Fruit fly (Drosophila melanogaster): Measurements from ENCODE around the gene CG34028.

The CG34028 gene

dm6 chrX:9476908-9477307, 34.4 kb upstream of the CG34028 start:
- TF ChIP-seq HLH106 (tag; optimal IDR thresholded peaks at IDR 0.05) (peak; percentile 23), sage (GFP tag; optimal IDR thresholded peaks at IDR 0.05) (no peak), Sp1 (GFP tag; optimal IDR thresholded peaks at IDR 0.05) (peak; percentile 35), psq (GFP tag; optimal IDR thresholded peaks at IDR 0.05) (peak; percentile 53), pan (optimal IDR thresholded peaks at IDR 0.05) (no peak), foxo (GFP tag; optimal IDR thresholded peaks at IDR 0.05) (peak in 1 of 2 experiments; percentile 5), rgr (GFP tag; optimal IDR thresholded peaks at IDR 0.05) (peak; percentile 22), h (GFP tag; optimal IDR thresholded peaks at IDR 0.05) (peak; percentile 7), Jra (GFP tag; optimal IDR thresholded peaks at IDR 0.05) (no peak)

dm6 chrX:9478756-9479155, 32.6 kb upstream of the CG34028 start:
- TF ChIP-seq br (GFP tag; optimal IDR thresholded peaks at IDR 0.05), result no peak
- no peak for TF ChIP-seq N (GFP tag; optimal IDR thresholded peaks at IDR 0.05)
- no peak for TF ChIP-seq brk (GFP tag; optimal IDR thresholded peaks at IDR 0.05)
- no peak for TF ChIP-seq Dif (GFP tag; optimal IDR thresholded peaks at IDR 0.05; ENCODE audit: partially characterized antibody)
- TF ChIP-seq Hr78 (GFP tag; optimal IDR thresholded peaks at IDR 0.05), result no peak
- TF ChIP-seq dl (GFP tag; optimal IDR thresholded peaks at IDR 0.05; ENCODE audit: insufficient read depth in 1 of 2, partially characterized antibody in 2 of 2), result no peak
- TF ChIP-seq CrebA (GFP tag; optimal IDR thresholded peaks at IDR 0.05; ENCODE audit: borderline replicate concordance), result no peak

- no peak for TF ChIP-seq br (GFP tag; optimal IDR thresholded peaks at IDR 0.05)
- TF ChIP-seq woc (GFP tag; optimal IDR thresholded peaks at IDR 0.05), result no peak
- peak; percentile 34 for TF ChIP-seq psq (GFP tag; optimal IDR thresholded peaks at IDR 0.05)
- no peak for TF ChIP-seq Jra (GFP tag; optimal IDR thresholded peaks at IDR 0.05)
- TF ChIP-seq Dfd (GFP tag; optimal IDR thresholded peaks at IDR 0.05), result peak; percentile 9
- TF ChIP-seq Hnf4 (GFP tag; optimal IDR thresholded peaks at IDR 0.05), result no peak
- TF ChIP-seq dmrt93B (GFP tag; optimal IDR thresholded peaks at IDR 0.05), result no peak
- no peak for TF ChIP-seq brk (GFP tag; optimal IDR thresholded peaks at IDR 0.05)
- TF ChIP-seq Myc (optimal IDR thresholded peaks at IDR 0.05), result no peak
- TF ChIP-seq ey (GFP tag; optimal IDR thresholded peaks at IDR 0.05), result no peak
- no peak for TF ChIP-seq h (GFP tag; optimal IDR thresholded peaks at IDR 0.05)
- TF ChIP-seq OdsH (GFP tag; optimal IDR thresholded peaks at IDR 0.05), result no peak
- no peak for TF ChIP-seq Abd-B (GFP tag; optimal IDR thresholded peaks at IDR 0.05)
Measured at dm6 chrX:9483613-9484012, 27.7 kb upstream of the CG34028 start.

dm6 chrX:9485175-9485574, 26.1 kb upstream of the CG34028 start:
- TF ChIP-seq Dfd (GFP tag; optimal IDR thresholded peaks at IDR 0.05) (peak; percentile 83), CG32264 (GFP tag; optimal IDR thresholded peaks at IDR 0.05) (no peak)

- TF ChIP-seq br (GFP tag; optimal IDR thresholded peaks at IDR 0.05), result no peak
- no peak for TF ChIP-seq usp (GFP tag; optimal IDR thresholded peaks at IDR 0.05)
- TF ChIP-seq h (GFP tag; optimal IDR thresholded peaks at IDR 0.05), result no peak
- no peak for TF ChIP-seq Hr78 (GFP tag; optimal IDR thresholded peaks at IDR 0.05)
- TF ChIP-seq HLH106 (tag; optimal IDR thresholded peaks at IDR 0.05), result peak; percentile 50
- TF ChIP-seq foxo (GFP tag; optimal IDR thresholded peaks at IDR 0.05), result peak in 1 of 2 experiments; percentile 43
- no peak for TF ChIP-seq pan (optimal IDR thresholded peaks at IDR 0.05)
- peak; percentile 46 for TF ChIP-seq Sp1 (GFP tag; optimal IDR thresholded peaks at IDR 0.05)
- TF ChIP-seq Myc (optimal IDR thresholded peaks at IDR 0.05), result no peak
- TF ChIP-seq lola (GFP tag; optimal IDR thresholded peaks at IDR 0.05), result no peak
- no peak for TF ChIP-seq N (GFP tag; optimal IDR thresholded peaks at IDR 0.05)
- no peak for TF ChIP-seq Mio (GFP tag; optimal IDR thresholded peaks at IDR 0.05)
- TF ChIP-seq fru (GFP tag; optimal IDR thresholded peaks at IDR 0.05), result peak; percentile 27
- peak; percentile 31 for TF ChIP-seq psq (GFP tag; optimal IDR thresholded peaks at IDR 0.05)
- TF ChIP-seq rgr (GFP tag; optimal IDR thresholded peaks at IDR 0.05), result peak; percentile 18
- peak; percentile 1 for TF ChIP-seq OdsH (GFP tag; optimal IDR thresholded peaks at IDR 0.05)
- no peak for TF ChIP-seq Dfd (GFP tag; optimal IDR thresholded peaks at IDR 0.05)
- TF ChIP-seq woc (GFP tag; optimal IDR thresholded peaks at IDR 0.05), result no peak
- no peak for TF ChIP-seq Rel (GFP tag; optimal IDR thresholded peaks at IDR 0.05)
- TF ChIP-seq Rel (tag; optimal IDR thresholded peaks at IDR 0.05), result no peak
- no peak for TF ChIP-seq ey (GFP tag; optimal IDR thresholded peaks at IDR 0.05)
Measured at dm6 chrX:9485899-9486298, 25.4 kb upstream of the CG34028 start.

dm6 chrX:9486802-9487201, 24.5 kb upstream of the CG34028 start:
- TF ChIP-seq tai (GFP tag; optimal IDR thresholded peaks at IDR 0.05) (no peak), foxo (GFP tag; optimal IDR thresholded peaks at IDR 0.05) (peak in 1 of 2 experiments; percentile 72), Sp1 (GFP tag; optimal IDR thresholded peaks at IDR 0.05) (peak; percentile 53), rgr (GFP tag; optimal IDR thresholded peaks at IDR 0.05) (peak; percentile 54), CrebA (GFP tag; optimal IDR thresholded peaks at IDR 0.05; ENCODE audit: borderline replicate concordance) (no peak), ey (GFP tag; optimal IDR thresholded peaks at IDR 0.05) (peak; percentile 55), psq (GFP tag; optimal IDR thresholded peaks at IDR 0.05) (peak; percentile 4), Hnf4 (GFP tag; optimal IDR thresholded peaks at IDR 0.05) (peak; percentile 44), usp (GFP tag; optimal IDR thresholded peaks at IDR 0.05) (no peak), Vsx2 (GFP tag; optimal IDR thresholded peaks at IDR 0.05; ENCODE audit: partially characterized antibody) (no peak), sage (GFP tag; optimal IDR thresholded peaks at IDR 0.05) (no peak), N (GFP tag; optimal IDR thresholded peaks at IDR 0.05) (no peak), Myc (optimal IDR thresholded peaks at IDR 0.05) (no peak), fru (GFP tag; optimal IDR thresholded peaks at IDR 0.05) (peak; percentile 51), Hr83 (GFP tag; optimal IDR thresholded peaks at IDR 0.05; ENCODE audit: poor library complexity, severe bottlenecking) (no peak), Jra (GFP tag; optimal IDR thresholded peaks at IDR 0.05) (no peak), jim (GFP tag; optimal IDR thresholded peaks at IDR 0.05) (no peak), br (GFP tag; optimal IDR thresholded peaks at IDR 0.05) (peak; percentile 10), pan (optimal IDR thresholded peaks at IDR 0.05) (no peak), HLH106 (tag; optimal IDR thresholded peaks at IDR 0.05) (peak; percentile 17), lola (GFP tag; optimal IDR thresholded peaks at IDR 0.05) (no peak), h (GFP tag; optimal IDR thresholded peaks at IDR 0.05) (peak; percentile 70), Mio (GFP tag; optimal IDR thresholded peaks at IDR 0.05) (no peak), sv (GFP tag; optimal IDR thresholded peaks at IDR 0.05) (peak; percentile 66), woc (GFP tag; optimal IDR thresholded peaks at IDR 0.05) (no peak), Dfd (GFP tag; optimal IDR thresholded peaks at IDR 0.05) (no peak)

Data from whole organism, wandering third instar larva.